Fruit fly (Drosophila melanogaster) whole organism, embryonic: ENCODE data around the gene CG42728.

Experiments used
- B-H1 ChIP-seq: fragments of 200-800 bp; sonication (Bioruptor generic); IDR thresholded peaks from 3 replicates; pipeline ENCODE4 v1.3.6; 2022; ENCODE audit warnings: missing biosample characterization, missing genetic modification characterization
- BEAF-32 ChIP-seq: fragments of 200-800 bp; sonication (Bioruptor generic); optimal IDR thresholded peaks from 3 replicates; lab custom pipeline; 2017; ENCODE audit warnings: missing biosample characterization, missing genetic modification characterization, mild to moderate bottlenecking, moderate library complexity, missing genetic modification reagents
- CG10267 ChIP-seq: fragments of 200-800 bp; sonication (Bioruptor generic); optimal IDR thresholded peaks from 2 replicates; lab custom pipeline; 2018; ENCODE audit warnings: missing biosample characterization, mild to moderate bottlenecking, missing genetic modification characterization, moderate library complexity
- CG11504 ChIP-seq: fragments of 200-800 bp; sonication (Bioruptor generic); optimal IDR thresholded peaks from 3 replicates; lab custom pipeline; 2019; ENCODE audit warnings: missing biosample characterization, mild to moderate bottlenecking, missing genetic modification characterization, moderate library complexity
- CG12104 ChIP-seq: fragments of 200-800 bp; sonication (Bioruptor generic); optimal IDR thresholded peaks from 3 replicates; lab custom pipeline; 2016; ENCODE audit warnings: missing biosample characterization, missing genetic modification characterization
- CG13624 ChIP-seq: fragments of 200-800 bp; sonication (Bioruptor generic); optimal IDR thresholded peaks from 2 replicates; lab custom pipeline; 2016; ENCODE audit warnings: missing biosample characterization, missing genetic modification characterization
- CG14710 ChIP-seq: fragments of 200-800 bp; sonication (Bioruptor generic); optimal IDR thresholded peaks from 3 replicates; lab custom pipeline; 2019; ENCODE audit warnings: missing biosample characterization, mild to moderate bottlenecking, missing genetic modification characterization, moderate library complexity
- CG1529 ChIP-seq: fragments of 200-800 bp; sonication (Bioruptor generic); optimal IDR thresholded peaks from 3 replicates; lab custom pipeline; 2018; ENCODE audit warnings: missing biosample characterization, missing genetic modification characterization
- CG15601 ChIP-seq: fragments of 200-800 bp; sonication (Bioruptor generic); optimal IDR thresholded peaks from 3 replicates; lab custom pipeline; 2019; ENCODE audit warnings: missing biosample characterization, mild to moderate bottlenecking, missing genetic modification characterization, moderate library complexity
- CG17186 ChIP-seq: fragments of 200-800 bp; sonication (Bioruptor generic); optimal IDR thresholded peaks from 3 replicates; lab custom pipeline; 2017; ENCODE audit warnings: missing biosample characterization, missing genetic modification reagents, missing genetic modification characterization
- CG17359 ChIP-seq: fragments of 200-800 bp; sonication (Bioruptor generic); optimal IDR thresholded peaks from 3 replicates; lab custom pipeline; 2018; ENCODE audit warnings: missing biosample characterization, mild to moderate bottlenecking, missing genetic modification characterization, moderate library complexity
- CG17829 ChIP-seq: fragments of 200-800 bp; optimal IDR thresholded peaks from 2 replicates; lab custom pipeline; 2019; ENCODE audit warnings: missing biosample characterization, mild to moderate bottlenecking, missing genetic modification characterization, moderate library complexity
- CG2120 ChIP-seq: fragments of 200-800 bp; sonication (Bioruptor generic); optimal IDR thresholded peaks from 3 replicates; lab custom pipeline; 2016; ENCODE audit warnings: missing biosample characterization, missing genetic modification characterization
- CG31441 ChIP-seq: fragments of 200-800 bp; sonication (Bioruptor generic); IDR thresholded peaks from 2 replicates; pipeline ENCODE4 v1.3.6; 2022; ENCODE audit warnings: missing biosample characterization, missing genetic modification characterization
- CG3281 ChIP-seq: fragments of 200-800 bp; sonication (Bioruptor generic); optimal IDR thresholded peaks from 3 replicates; lab custom pipeline; 2017; ENCODE audit warnings: missing biosample characterization, mild to moderate bottlenecking, missing genetic modification characterization
- CG34376 ChIP-seq: fragments of 200-800 bp; sonication (Bioruptor generic); optimal IDR thresholded peaks from 2 replicates; lab custom pipeline; 2018; ENCODE audit warnings: missing biosample characterization, mild to moderate bottlenecking, missing genetic modification characterization
- CG4360 ChIP-seq: fragments of 200-800 bp; sonication (Bioruptor generic); IDR thresholded peaks from 2 replicates; pipeline ENCODE4 v1.3.6; 2022; ENCODE audit warnings: missing biosample characterization, missing genetic modification characterization
- CG6654 ChIP-seq: fragments of 200-800 bp; sonication (Bioruptor generic); optimal IDR thresholded peaks from 2 replicates; lab custom pipeline; 2017; ENCODE audit warnings: missing biosample characterization, mild to moderate bottlenecking, missing genetic modification characterization
- CG6689 ChIP-seq: fragments of 200-800 bp; sonication (Bioruptor generic); IDR thresholded peaks from 2 replicates; pipeline ENCODE4 v1.3.6; 2022; ENCODE audit warnings: missing biosample characterization, missing genetic modification characterization
- CG7745 ChIP-seq: fragments of 200-800 bp; sonication (Bioruptor generic); optimal IDR thresholded peaks from 2 replicates; lab custom pipeline; 2018; ENCODE audit warnings: missing biosample characterization, mild to moderate bottlenecking, missing genetic modification characterization, moderate library complexity
- CG7963 ChIP-seq: fragments of 200-800 bp; sonication (Bioruptor generic); IDR thresholded peaks from 3 replicates; pipeline ENCODE4 v1.3.6; 2022; ENCODE audit warnings: missing biosample characterization, missing genetic modification characterization; ENCODE audit not compliant: partially characterized antibody
- CG9797 ChIP-seq: fragments of 200-800 bp; sonication (Bioruptor generic); optimal IDR thresholded peaks from 3 replicates; lab custom pipeline; 2018; ENCODE audit warnings: missing biosample characterization, mild to moderate bottlenecking, missing genetic modification characterization
- Dbx ChIP-seq: fragments of 200-800 bp; sonication (Bioruptor generic); IDR thresholded peaks from 3 replicates; pipeline ENCODE4 v1.3.6; 2022; ENCODE audit warnings: missing biosample characterization, missing genetic modification characterization
- Dll ChIP-seq: fragments of 200-800 bp; sonication (Bioruptor generic); IDR thresholded peaks from 4 replicates; pipeline ENCODE4 v1.3.6; 2022; ENCODE audit warnings: missing biosample characterization, missing genetic modification characterization; ENCODE audit not compliant: partially characterized antibody
- Dref ChIP-seq: fragments of 200-800 bp; sonication (Bioruptor generic); IDR thresholded peaks from 2 replicates; pipeline ENCODE4 v1.3.6; 2022; ENCODE audit warnings: missing biosample characterization, missing genetic modification characterization
- Drgx ChIP-seq: fragments of 200-800 bp; sonication (Bioruptor generic); IDR thresholded peaks from 2 replicates; pipeline ENCODE4 v1.3.6; 2022; ENCODE audit warnings: missing biosample characterization, missing genetic modification characterization
- Elba2 ChIP-seq: fragments of 200-800 bp; sonication (Bioruptor generic); optimal IDR thresholded peaks from 3 replicates; lab custom pipeline; 2016; ENCODE audit warnings: missing biosample characterization, missing genetic modification characterization
- HLH54F ChIP-seq: fragments of 200-800 bp; sonication (Bioruptor generic); optimal IDR thresholded peaks from 3 replicates; lab custom pipeline; 2016; ENCODE audit warnings: missing biosample characterization, missing genetic modification characterization
- Jarid2 ChIP-seq: fragments of 200-800 bp; sonication (Bioruptor generic); optimal IDR thresholded peaks from 3 replicates; lab custom pipeline; 2017; ENCODE audit warnings: mild to moderate bottlenecking, missing biosample characterization, missing genetic modification reagents, missing genetic modification characterization
- MESR4 ChIP-seq: fragments of 200-800 bp; sonication (Bioruptor generic); optimal IDR thresholded peaks from 2 replicates; lab custom pipeline; 2018; ENCODE audit warnings: missing biosample characterization, mild to moderate bottlenecking, missing genetic modification characterization, moderate library complexity
- Mad ChIP-seq: fragments of 200-800 bp; sonication (Bioruptor generic); optimal IDR thresholded peaks from 2 replicates; lab custom pipeline; 2016; ENCODE audit warnings: missing biosample characterization, missing genetic modification characterization
- Sox102F ChIP-seq: fragments of 200-800 bp; sonication (Bioruptor generic); optimal IDR thresholded peaks from 2 replicates; lab custom pipeline; 2018; ENCODE audit warnings: missing biosample characterization, mild to moderate bottlenecking, missing genetic modification characterization, moderate library complexity
- Sry-δ ChIP-seq: fragments of 200-800 bp; sonication (Bioruptor generic); optimal IDR thresholded peaks from 2 replicates; lab custom pipeline; 2016; ENCODE audit warnings: missing biosample characterization, missing genetic modification characterization
- bbx ChIP-seq: fragments of 200-800 bp; sonication (Bioruptor generic); IDR thresholded peaks from 2 replicates; pipeline ENCODE4 v1.3.6; 2022; ENCODE audit warnings: missing biosample characterization, missing genetic modification characterization; ENCODE audit not compliant: partially characterized antibody
- chinmo ChIP-seq: fragments of 200-800 bp; sonication (Bioruptor generic); IDR thresholded peaks from 4 replicates; pipeline ENCODE4 v1.3.6; 2022; ENCODE audit warnings: missing biosample characterization, missing genetic modification characterization; ENCODE audit not compliant: partially characterized antibody
- dan ChIP-seq: fragments of 200-800 bp; sonication (Bioruptor generic); IDR thresholded peaks from 2 replicates; pipeline ENCODE4 v1.3.6; 2022; ENCODE audit warnings: missing biosample characterization, missing genetic modification characterization
- eve ChIP-seq, 2 experiments: fragments of >200 bp; optimal IDR thresholded peaks; 2 replicates each; lab custom pipeline; 2017; ENCODE audit warnings: missing biosample characterization in 2 of 2, missing genetic modification characterization in 2 of 2
- exex ChIP-seq: fragments of 200-800 bp; sonication (Bioruptor generic); optimal IDR thresholded peaks from 4 replicates; lab custom pipeline; 2018; ENCODE audit warnings: missing biosample characterization, mild to moderate bottlenecking, missing genetic modification characterization, moderate library complexity
- fd3F ChIP-seq: fragments of 200-800 bp; sonication (Bioruptor generic); optimal IDR thresholded peaks from 2 replicates; lab custom pipeline; 2018; ENCODE audit warnings: missing biosample characterization, mild to moderate bottlenecking, missing genetic modification characterization, moderate library complexity
- kni ChIP-seq: fragments of 200-800 bp; sonication (Bioruptor generic); optimal IDR thresholded peaks from 3 replicates; lab custom pipeline; 2017; ENCODE audit warnings: mild to moderate bottlenecking, missing biosample characterization, missing genetic modification reagents, missing genetic modification characterization
- lilli ChIP-seq: fragments of 200-800 bp; sonication (Bioruptor generic); optimal IDR thresholded peaks from 3 replicates; lab custom pipeline; 2016; ENCODE audit warnings: missing biosample characterization, missing genetic modification characterization
- oc ChIP-seq: fragments of 200-800 bp; sonication (Bioruptor generic); optimal IDR thresholded peaks from 2 replicates; lab custom pipeline; 2018; ENCODE audit warnings: missing biosample characterization, mild to moderate bottlenecking, missing genetic modification characterization, moderate library complexity
- pho ChIP-seq: fragments of 200-800 bp; sonication (Bioruptor generic); optimal IDR thresholded peaks from 2 replicates; lab custom pipeline; 2016; ENCODE audit warnings: missing biosample characterization, missing genetic modification characterization
- shn ChIP-seq: fragments of 200-800 bp; sonication (Bioruptor generic); optimal IDR thresholded peaks from 3 replicates; lab custom pipeline; 2016; ENCODE audit warnings: missing biosample characterization, missing genetic modification characterization
- tx ChIP-seq: fragments of 200-800 bp; sonication (Bioruptor generic); optimal IDR thresholded peaks from 2 replicates; lab custom pipeline; 2016; ENCODE audit warnings: missing biosample characterization, missing genetic modification characterization
- unc-4 ChIP-seq: fragments of 200-800 bp; sonication (Bioruptor generic); IDR thresholded peaks from 2 replicates; pipeline ENCODE4 v1.3.6; 2022; ENCODE audit warnings: missing biosample characterization, missing genetic modification characterization; ENCODE audit not compliant: partially characterized antibody
- usp ChIP-seq: fragments of >200 bp; optimal IDR thresholded peaks from 2 replicates; lab custom pipeline; 2017; ENCODE audit warnings: missing biosample characterization, missing genetic modification characterization
- zen2 ChIP-seq: fragments of 200-800 bp; sonication (Bioruptor generic); IDR thresholded peaks from 3 replicates; pipeline ENCODE4 v1.3.6; 2022; ENCODE audit warnings: missing biosample characterization, missing genetic modification characterization; ENCODE audit not compliant: partially characterized antibody

The CG42728 gene

DNA sequence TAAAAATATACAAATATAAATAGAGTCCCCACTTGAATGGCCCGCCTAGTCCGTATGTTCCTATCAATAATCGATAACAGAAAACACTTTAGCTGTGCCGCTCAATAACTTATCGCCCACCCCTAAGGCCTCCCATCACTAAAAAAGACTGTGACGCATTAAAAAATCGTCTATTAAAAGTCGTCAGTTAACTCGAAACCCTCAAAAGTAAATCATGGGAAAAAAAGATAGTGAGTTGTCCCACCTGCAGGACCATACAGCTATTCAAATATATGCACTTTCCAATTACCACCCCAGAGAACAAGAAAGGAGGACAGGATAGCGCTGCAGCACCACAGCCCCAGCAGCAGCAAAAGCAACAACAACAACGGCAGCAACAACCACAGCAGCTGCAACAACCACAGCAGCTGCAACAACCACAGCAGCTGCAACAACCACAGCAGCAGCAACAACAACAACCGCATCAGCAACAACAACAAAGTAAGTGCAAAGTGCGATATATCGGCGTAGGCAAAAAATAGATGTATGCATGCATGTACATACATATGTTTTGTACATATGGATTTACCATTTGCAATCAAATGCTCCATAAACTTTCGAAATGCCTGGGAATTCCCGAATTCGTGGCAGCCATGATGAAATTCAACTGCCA is 26.1 kb upstream of the CG42728 start, which contains the start of gene AGO2 (continued):
- peak; percentile 69; the same call in 2 of the 3 replicates for TF ChIP-seq zen2 (GFP tag; lab: Robert Waterston, UW)
- TF ChIP-seq CG6654, result no peak
- TF ChIP-seq CG10267, result peak; percentile 41
- TF ChIP-seq HLH54F (GFP tag; lab: Kevin White, UChicago), result no peak
- TF ChIP-seq CG17829 (tag; lab: Kevin White, UChicago), result peak; percentile 62
- TF ChIP-seq lilli (GFP tag; lab: Kevin White, UChicago), result peak; percentile 30
- TF ChIP-seq CG31441 (GFP tag; lab: Robert Waterston, UW), result no peak
- TF ChIP-seq bbx, result peak; percentile 69
- TF ChIP-seq CG12104 (GFP tag; lab: Kevin White, UChicago), result no peak
- TF ChIP-seq CG13624 (GFP tag; lab: Kevin White, UChicago), result peak; percentile 92
- TF ChIP-seq Dbx, result 0 out of 3 replicates have a peak, but pooled peaks have one; percentile 34
- peak; percentile 58 for TF ChIP-seq unc-4
- peak; percentile 93 for TF ChIP-seq Dref (GFP tag; lab: Robert Waterston, UW)
- no peak for TF ChIP-seq B-H1 (GFP tag; lab: Robert Waterston, UW)
- TF ChIP-seq Sox102F (GFP tag; lab: Kevin White, UChicago), result no peak
- peak; percentile 12 for TF ChIP-seq CG34376 (GFP tag; lab: Kevin White, UChicago)
- TF ChIP-seq CG17359, result no peak
- TF ChIP-seq CG1529, result no peak
- TF ChIP-seq usp (GFP tag; lab: Kevin White, UChicago), result no peak
- TF ChIP-seq pho, result peak; percentile 10
- peak; percentile 100 for TF ChIP-seq CG4360
- TF ChIP-seq Dll (GFP tag; lab: Robert Waterston, UW), result peak; percentile 73
- TF ChIP-seq shn, result peak; percentile 1
- TF ChIP-seq CG7745 (tag; lab: Kevin White, UChicago), result no peak
- peak; percentile 11 for TF ChIP-seq CG2120 (GFP tag; lab: Kevin White, UChicago)
- TF ChIP-seq Sry-δ (GFP tag; lab: Kevin White, UChicago), result peak; percentile 95
- no peak for TF ChIP-seq CG3281
- 0 out of 2 replicates have a peak, but pooled peaks have one; percentile 28 for TF ChIP-seq CG6689 (GFP tag; lab: Robert Waterston, UW)
- peak; percentile 81 for TF ChIP-seq CG14710 (tag; lab: Kevin White, UChicago)
- TF ChIP-seq fd3F (GFP tag; lab: Kevin White, UChicago), result no peak
- no peak for TF ChIP-seq oc
- TF ChIP-seq CG7963 (GFP tag; lab: Robert Waterston, UW), result peak; percentile 64; the same call in 2 of the 3 replicates
- peak; percentile 61 for TF ChIP-seq kni (GFP tag; lab: Kevin White, UChicago)
- peak; percentile 76 for TF ChIP-seq CG11504
- TF ChIP-seq chinmo (GFP tag; lab: Robert Waterston, UW), result peak; percentile 95; the same call in 2 of the 4 replicates
- TF ChIP-seq Jarid2, result peak; percentile 38
- TF ChIP-seq Drgx (GFP tag; lab: Robert Waterston, UW), result peak; percentile 89
- TF ChIP-seq Elba2 (GFP tag; lab: Kevin White, UChicago), result no peak
- peak; percentile 33 for TF ChIP-seq exex
- peak; percentile 53 for TF ChIP-seq CG9797 (GFP tag; lab: Kevin White, UChicago)
- peak; percentile 99 for TF ChIP-seq MESR4 (GFP tag; lab: Kevin White, UChicago)
- peak; percentile 69 for TF ChIP-seq BEAF-32 (GFP tag; lab: Kevin White, UChicago)
- TF ChIP-seq tx (GFP tag; lab: Kevin White, UChicago), result no peak
- no peak for TF ChIP-seq eve (GFP tag; optimal IDR thresholded peaks at IDR 0.05; lab: Kevin White, UChicago)
- TF ChIP-seq Mad (GFP tag; lab: Kevin White, UChicago), result no peak
- TF ChIP-seq CG15601 (tag; lab: Kevin White, UChicago), result peak; percentile 17
- TF ChIP-seq dan (GFP tag; lab: Robert Waterston, UW), result no peak
- peak; percentile 66 for TF ChIP-seq CG17186 (GFP tag; lab: Kevin White, UChicago)
